Fruit fly (Drosophila melanogaster) whole organism, embryonic: ENCODE measurements around the gene CG10064.

Source experiments
- Atf3 ChIP-seq: fragments of 200-800 bp; sonication (Bioruptor generic); optimal IDR thresholded peaks from 3 replicates; lab custom pipeline; 2016; ENCODE audit warnings: missing biosample characterization, missing genetic modification characterization
- CG10543 ChIP-seq: fragments of 200-800 bp; sonication (Bioruptor generic); optimal IDR thresholded peaks from 3 replicates; lab custom pipeline; 2017; ENCODE audit warnings: missing biosample characterization, mild to moderate bottlenecking, missing genetic modification characterization, moderate library complexity
- CG10654 ChIP-seq: fragments of 200-800 bp; sonication (Bioruptor generic); optimal IDR thresholded peaks from 2 replicates; lab custom pipeline; 2016; ENCODE audit warnings: missing biosample characterization, missing genetic modification characterization
- CG11093 ChIP-seq: fragments of 200-800 bp; sonication (Bioruptor generic); IDR thresholded peaks from 3 replicates; pipeline ENCODE4 v1.3.6; 2022; ENCODE audit warnings: missing biosample characterization, missing genetic modification characterization
- CG17829 ChIP-seq: fragments of 200-800 bp; optimal IDR thresholded peaks from 2 replicates; lab custom pipeline; 2019; ENCODE audit warnings: missing biosample characterization, mild to moderate bottlenecking, missing genetic modification characterization, moderate library complexity
- CG18011 ChIP-seq: fragments of 200-800 bp; sonication (Bioruptor generic); optimal IDR thresholded peaks from 2 replicates; lab custom pipeline; 2017; ENCODE audit warnings: missing biosample characterization, missing genetic modification characterization, mild to moderate bottlenecking, moderate library complexity, missing genotype
- CG2875 ChIP-seq: fragments of 200-800 bp; sonication (Bioruptor generic); optimal IDR thresholded peaks from 2 replicates; lab custom pipeline; 2017; ENCODE audit warnings: missing biosample characterization, mild to moderate bottlenecking, missing genetic modification characterization, missing genetic modification reagents
- CG2889 ChIP-seq: fragments of 200-800 bp; sonication (Bioruptor generic); IDR thresholded peaks from 3 replicates; pipeline ENCODE4 v1.3.6; 2022; ENCODE audit warnings: missing biosample characterization, missing genetic modification characterization
- CG6254 ChIP-seq: fragments of 200-800 bp; sonication (Bioruptor generic); optimal IDR thresholded peaks from 3 replicates; lab custom pipeline; 2017; ENCODE audit warnings: mild to moderate bottlenecking, missing biosample characterization, missing genetic modification reagents, missing genetic modification characterization
- CG6272 ChIP-seq: fragments of 200-800 bp; sonication (Bioruptor generic); IDR thresholded peaks from 2 replicates; pipeline ENCODE4 v1.3.6; 2022; ENCODE audit warnings: missing biosample characterization, missing genetic modification characterization
- CG7372 ChIP-seq: fragments of 200-800 bp; sonication (Bioruptor generic); IDR thresholded peaks from 2 replicates; pipeline ENCODE4 v1.3.6; 2022; ENCODE audit warnings: missing biosample characterization, missing genetic modification characterization
- CG8290 ChIP-seq, 3 experiments: fragments of 200-800 bp; sonication (Bioruptor generic); optimal IDR thresholded peaks; 2 replicates each; lab custom pipeline; 2016 to 2019; ENCODE audit warnings: missing biosample characterization in 3 of 3, missing genetic modification characterization in 3 of 3, mild to moderate bottlenecking in 2 of 3, moderate library complexity in 1 of 3
- CG8388 ChIP-seq: fragments of 200-800 bp; sonication (Bioruptor generic); optimal IDR thresholded peaks from 2 replicates; lab custom pipeline; 2019; ENCODE audit warnings: missing biosample characterization, mild to moderate bottlenecking, missing genetic modification characterization, moderate library complexity
- CG9215 ChIP-seq: fragments of 200-800 bp; sonication (Bioruptor generic); IDR thresholded peaks from 2 replicates; pipeline ENCODE4 v1.3.6; 2022; ENCODE audit warnings: missing biosample characterization, missing genetic modification characterization
- CG9932 ChIP-seq: fragments of 200-800 bp; sonication (Bioruptor generic); IDR thresholded peaks from 2 replicates; pipeline ENCODE4 v1.3.6; 2022; ENCODE audit warnings: missing biosample characterization, missing genetic modification characterization
- Dbx ChIP-seq: fragments of 200-800 bp; sonication (Bioruptor generic); IDR thresholded peaks from 3 replicates; pipeline ENCODE4 v1.3.6; 2022; ENCODE audit warnings: missing biosample characterization, missing genetic modification characterization
- Gug ChIP-seq: fragments of 200-800 bp; sonication (Bioruptor generic); IDR thresholded peaks from 4 replicates; pipeline ENCODE4 v1.3.6; 2022; ENCODE audit warnings: missing biosample characterization, missing genetic modification characterization
- HHEX ChIP-seq: fragments of 200-800 bp; sonication (Bioruptor generic); optimal IDR thresholded peaks from 3 replicates; lab custom pipeline; 2017; ENCODE audit warnings: missing biosample characterization, mild to moderate bottlenecking, missing genetic modification characterization, missing genetic modification reagents
- HmgD ChIP-seq: fragments of 200-800 bp; sonication (Bioruptor generic); optimal IDR thresholded peaks from 3 replicates; lab custom pipeline; 2016; ENCODE audit warnings: missing biosample characterization, missing genetic modification characterization
- Hr51 ChIP-seq, 2 experiments: fragments of 200-800 bp; sonication (Bioruptor generic); optimal IDR thresholded peaks; 2 replicates in 1 of 2; 3 replicates in 1 of 2; lab custom pipeline; 2016 to 2018; ENCODE audit warnings: missing biosample characterization in 2 of 2, missing genetic modification characterization in 2 of 2, mild to moderate bottlenecking in 1 of 2, moderate library complexity in 1 of 2
- NC2α ChIP-seq: fragments of 200-800 bp; sonication (Bioruptor generic); optimal IDR thresholded peaks from 2 replicates; lab custom pipeline; 2016; ENCODE audit warnings: missing biosample characterization, missing genetic modification characterization
- Opbp ChIP-seq: fragments of 200-800 bp; sonication (Bioruptor generic); IDR thresholded peaks from 3 replicates; pipeline ENCODE4 v1.3.6; 2022; ENCODE audit warnings: missing biosample characterization, missing genetic modification characterization; ENCODE audit not compliant: partially characterized antibody
- Vsx1 ChIP-seq: fragments of 200-800 bp; sonication (Bioruptor generic); optimal IDR thresholded peaks from 2 replicates; lab custom pipeline; 2017; ENCODE audit warnings: missing biosample characterization, mild to moderate bottlenecking, missing genetic modification characterization, missing genetic modification reagents
- al ChIP-seq: fragments of 200-800 bp; sonication (Bioruptor generic); IDR thresholded peaks from 2 replicates; pipeline ENCODE4 v1.3.6; 2022; ENCODE audit warnings: missing biosample characterization, missing genetic modification characterization
- bcd ChIP-seq: fragments of 200-800 bp; sonication (Bioruptor generic); optimal IDR thresholded peaks from 2 replicates; lab custom pipeline; 2017; ENCODE audit warnings: missing biosample characterization, mild to moderate bottlenecking, missing genetic modification characterization
- bowl ChIP-seq: fragments of 200-800 bp; sonication (Bioruptor generic); IDR thresholded peaks from 2 replicates; pipeline ENCODE4 v1.3.6; 2022; ENCODE audit warnings: missing biosample characterization, missing genetic modification characterization
- da ChIP-seq: fragments of 200-800 bp; sonication (Bioruptor generic); optimal IDR thresholded peaks from 2 replicates; lab custom pipeline; 2016; ENCODE audit warnings: missing biosample characterization, missing genetic modification characterization
- dpn ChIP-seq, 2 experiments: fragments of 200-800 bp; sonication (Bioruptor generic); optimal IDR thresholded peaks; 3 replicates each; lab custom pipeline; 2016; ENCODE audit warnings: missing biosample characterization in 2 of 2, missing genetic modification characterization in 2 of 2
- emc ChIP-seq: fragments of 200-800 bp; sonication (Bioruptor generic); optimal IDR thresholded peaks from 2 replicates; lab custom pipeline; 2016; ENCODE audit warnings: missing biosample characterization, missing genetic modification characterization
- en ChIP-seq: fragments of 200-800 bp; sonication (Bioruptor generic); optimal IDR thresholded peaks from 2 replicates; lab custom pipeline; 2016; ENCODE audit warnings: missing biosample characterization, missing genetic modification characterization
- ftz-f1 ChIP-seq: fragments of 200-800 bp; sonication (Bioruptor generic); optimal IDR thresholded peaks from 2 replicates; lab custom pipeline; 2016; ENCODE audit warnings: missing biosample characterization, missing genetic modification characterization
- gcm ChIP-seq: fragments of 200-800 bp; sonication (Bioruptor generic); optimal IDR thresholded peaks from 2 replicates; lab custom pipeline; 2019; ENCODE audit warnings: missing biosample characterization, mild to moderate bottlenecking, missing genetic modification characterization, moderate library complexity
- grau ChIP-seq: fragments of 200-800 bp; optimal IDR thresholded peaks from 3 replicates; lab custom pipeline; 2019; ENCODE audit warnings: missing biosample characterization, mild to moderate bottlenecking, missing genetic modification characterization, moderate library complexity
- lola ChIP-seq, 3 experiments: fragments of >200 bp in 2 of 3; fragments of 200-800 bp in 1 of 3; sonication (Bioruptor generic) in 1 of 3; optimal IDR thresholded peaks; 2 replicates each; lab custom pipeline; 2017 to 2019; ENCODE audit warnings: missing biosample characterization in 3 of 3, missing genetic modification characterization in 3 of 3, mild to moderate bottlenecking in 1 of 3, moderate library complexity in 1 of 3
- nom ChIP-seq: fragments of 200-800 bp; sonication (Bioruptor generic); optimal IDR thresholded peaks from 2 replicates; lab custom pipeline; 2017; ENCODE audit warnings: missing biosample characterization, missing genetic modification characterization, mild to moderate bottlenecking, moderate library complexity, missing genetic modification reagents
- odd ChIP-seq: fragments of 200-800 bp; sonication (Bioruptor generic); optimal IDR thresholded peaks from 2 replicates; lab custom pipeline; 2017; ENCODE audit warnings: missing biosample characterization, mild to moderate bottlenecking, missing genetic modification characterization
- p53 ChIP-seq: fragments of 200-800 bp; sonication (Bioruptor generic); optimal IDR thresholded peaks from 2 replicates; lab custom pipeline; 2016; ENCODE audit warnings: missing biosample characterization, missing genetic modification characterization
- pfk ChIP-seq: fragments of 200-800 bp; sonication (Bioruptor generic); optimal IDR thresholded peaks from 2 replicates; lab custom pipeline; 2018; ENCODE audit warnings: missing biosample characterization, mild to moderate bottlenecking, missing genetic modification characterization, moderate library complexity
- psq ChIP-seq: fragments of 200-800 bp; sonication (Bioruptor generic); optimal IDR thresholded peaks from 2 replicates; lab custom pipeline; 2017; ENCODE audit warnings: missing biosample characterization, missing genetic modification characterization
- pzg ChIP-seq: fragments of 200-800 bp; sonication (Bioruptor generic); optimal IDR thresholded peaks from 3 replicates; lab custom pipeline; 2018; ENCODE audit warnings: missing biosample characterization, mild to moderate bottlenecking, missing genetic modification characterization, moderate library complexity
- sc ChIP-seq, 3 experiments: fragments of >200 bp in 2 of 3; fragments of 200-800 bp in 1 of 3; sonication (Bioruptor generic) in 1 of 3; optimal IDR thresholded peaks; 2 replicates in 2 of 3; 3 replicates in 1 of 3; lab custom pipeline; 2017; ENCODE audit warnings: mild to moderate bottlenecking in 1 of 3, missing biosample characterization in 1 of 3, missing genetic modification characterization in 1 of 3, missing genetic modification reagents in 1 of 3
- sisA ChIP-seq: fragments of 200-800 bp; sonication (Bioruptor generic); IDR thresholded peaks from 2 replicates; pipeline ENCODE4 v1.3.6; 2022; ENCODE audit warnings: missing biosample characterization, missing genetic modification characterization
- slou ChIP-seq: fragments of 200-800 bp; sonication (Bioruptor generic); optimal IDR thresholded peaks from 3 replicates; lab custom pipeline; 2016; ENCODE audit warnings: missing biosample characterization, missing genetic modification characterization
- vfl ChIP-seq: fragments of 200-800 bp; sonication (Bioruptor generic); optimal IDR thresholded peaks from 2 replicates; lab custom pipeline; 2016; ENCODE audit warnings: missing biosample characterization, missing genetic modification characterization
- vvl ChIP-seq: fragments of 200-800 bp; sonication (Bioruptor generic); IDR thresholded peaks from 2 replicates; pipeline ENCODE4 v1.3.6; 2022; ENCODE audit warnings: missing biosample characterization, missing genetic modification characterization
- wek ChIP-seq: fragments of 200-800 bp; sonication (Bioruptor generic); optimal IDR thresholded peaks from 3 replicates; lab custom pipeline; 2018; ENCODE audit warnings: missing biosample characterization, mild to moderate bottlenecking, missing genetic modification characterization, moderate library complexity

CG10064 gene

dm6 chr3L:6955254-6956229 lies 12.2 kb downstream of the CG10064 start, which contains the start of the genes CG10077 and CG9948 (continued):
- TF ChIP-seq CG6254 (GFP tag; lab: Kevin White, UChicago) (peak; percentile 75), psq (GFP tag; lab: Kevin White, UChicago) (peak; percentile 8), ftz-f1 (GFP tag; lab: Kevin White, UChicago) (no peak), vvl (GFP tag; lab: Robert Waterston, UW) (peak; percentile 96), CG9215 (GFP tag; lab: Robert Waterston, UW) (peak; percentile 79), al (GFP tag; lab: Robert Waterston, UW) (peak; percentile 79), odd (GFP tag; lab: Kevin White, UChicago) (peak; percentile 77), NC2α (peak; percentile 18), Hr51 (GFP tag; optimal IDR thresholded peaks at IDR 0.05; lab: Kevin White, UChicago) (peak; percentile 55 to 90), HHEX (GFP tag; lab: Kevin White, UChicago) (peak; percentile 87), lola (GFP tag; optimal IDR thresholded peaks at IDR 0.05; lab: Kevin White, UChicago) (peak in 1 of 3 experiments; percentile 87), HmgD (GFP tag; lab: Kevin White, UChicago) (no peak), CG11093 (GFP tag; lab: Robert Waterston, UW) (peak; percentile 83), CG10543 (peak; percentile 88), CG17829 (tag; lab: Kevin White, UChicago) (peak; percentile 90), pzg (GFP tag; lab: Kevin White, UChicago) (peak; percentile 49), emc (GFP tag; lab: Kevin White, UChicago) (no peak), Gug (GFP tag; lab: Robert Waterston, UW) (peak; percentile 82), CG8290 (GFP tag; optimal IDR thresholded peaks at IDR 0.05; lab: Kevin White, UChicago) (peak; percentile 71), CG8290 (tag; optimal IDR thresholded peaks at IDR 0.05; lab: Kevin White, UChicago) (peak; percentile 45 to 87), CG7372 (GFP tag; lab: Robert Waterston, UW) (peak; percentile 79), Dbx (GFP tag; lab: Robert Waterston, UW) (peak; percentile 91), p53 (GFP tag; lab: Kevin White, UChicago) (no peak), CG9932 (peak; percentile 93), Vsx1 (GFP tag; lab: Kevin White, UChicago) (peak; percentile 61), da (peak; percentile 29), gcm (GFP tag; lab: Kevin White, UChicago) (peak; percentile 92), CG10654 (GFP tag; lab: Kevin White, UChicago) (peak; percentile 79), bowl (GFP tag; lab: Robert Waterston, UW) (peak; percentile 76; the same call in 1 of the 2 replicates), slou (GFP tag; lab: Kevin White, UChicago) (peak; percentile 37), wek (GFP tag; lab: Kevin White, UChicago) (peak; percentile 59), sisA (GFP tag; lab: Robert Waterston, UW) (peak; percentile 93), Opbp (GFP tag; lab: Robert Waterston, UW) (peak; percentile 71; the same call in 2 of the 3 replicates), dpn (GFP tag; optimal IDR thresholded peaks at IDR 0.05; lab: Kevin White, UChicago) (peak; percentile 58 to 90), en (GFP tag; lab: Kevin White, UChicago) (no peak), sc (optimal IDR thresholded peaks at IDR 0.05; lab: Kevin White, UChicago) (no peak), sc (GFP tag; optimal IDR thresholded peaks at IDR 0.05; lab: Kevin White, UChicago) (peak; percentile 74), vfl (GFP tag; lab: Kevin White, UChicago) (peak; percentile 66), CG8388 (GFP tag; lab: Kevin White, UChicago) (peak; percentile 89), CG18011 (GFP tag; lab: Kevin White, UChicago) (peak; percentile 59), Atf3 (GFP tag; lab: Kevin White, UChicago) (peak; percentile 7), CG2889 (GFP tag; lab: Robert Waterston, UW) (peak; percentile 80), nom (GFP tag; lab: Kevin White, UChicago) (peak; percentile 83), bcd (peak; percentile 85), pfk (GFP tag; lab: Kevin White, UChicago) (peak; percentile 50), CG6272 (GFP tag; lab: Robert Waterston, UW) (peak; percentile 76), CG2875 (peak; percentile 71), grau (peak; percentile 100)
